Worm (Caenorhabditis elegans) whole organism, L4 larva: ENCODE results near the gene C01G12.7.

Source experiments
- F37D6.2 ChIP-seq: sonication (generic microtip); optimal IDR thresholded peaks from 2 replicates; lab custom pipeline; 2016; ENCODE audit warnings: mild to moderate bottlenecking, missing genetic modification characterization, missing compliant biosample characterization
- F49E8.2 ChIP-seq: sonication (generic microtip); optimal IDR thresholded peaks from 2 replicates; lab custom pipeline; 2016; ENCODE audit warnings: missing compliant biosample characterization, mild to moderate bottlenecking, missing genetic modification characterization, borderline replicate concordance
- T26A8.4 ChIP-seq: fragments of 200-800 bp; sonication (Bioruptor generic); IDR thresholded peaks from 2 replicates; pipeline ENCODE4 v1.3.6; 2022; ENCODE audit warnings: missing genetic modification characterization, missing compliant biosample characterization
- Y105C5A.15 ChIP-seq: fragments of 200-800 bp; sonication (Bioruptor generic); IDR thresholded peaks from 2 replicates; pipeline ENCODE4 v1.3.6; 2022; ENCODE audit warnings: missing genetic modification characterization, missing compliant biosample characterization
- Y48G9A.11 ChIP-seq: fragments of 200-800 bp; sonication (Bioruptor generic); IDR thresholded peaks from 2 replicates; pipeline ENCODE4 v1.3.6; 2022; ENCODE audit warnings: missing genetic modification reagents, missing genetic modification characterization, missing compliant biosample characterization
- Y75B8A.6 ChIP-seq: fragments of 200-800 bp; sonication (Bioruptor generic); IDR thresholded peaks from 2 replicates; pipeline ENCODE4 v1.3.6; 2022; ENCODE audit warnings: missing genetic modification reagents, missing genetic modification characterization, missing compliant biosample characterization
- ZK337.2 ChIP-seq: fragments of 200-800 bp; sonication (Bioruptor generic); IDR thresholded peaks from 2 replicates; pipeline ENCODE4 v1.3.6; 2022; ENCODE audit warnings: missing genetic modification reagents, missing genetic modification characterization, missing compliant biosample characterization
- arid-1 ChIP-seq: fragments of 200-800 bp; sonication (Bioruptor generic); conservative IDR thresholded peaks from 2 replicates; pipeline ENCODE4 v1.3.6; 2022; ENCODE audit warnings: missing genetic modification reagents, missing genetic modification characterization, missing compliant biosample characterization
- ceh-20 ChIP-seq: fragments of 200-800 bp; sonication (Bioruptor generic); IDR thresholded peaks from 2 replicates; pipeline ENCODE4 v1.3.6; 2022; ENCODE audit warnings: missing genetic modification reagents, missing genetic modification characterization, missing compliant biosample characterization
- ceh-32 ChIP-seq: sonication (generic microtip); optimal IDR thresholded peaks from 2 replicates; lab custom pipeline; 2016; ENCODE audit warnings: mild to moderate bottlenecking, missing genetic modification characterization, missing compliant biosample characterization; ENCODE audit not compliant: poor library complexity
- ceh-44 ChIP-seq: fragments of 200-800 bp; sonication (Bioruptor generic); IDR thresholded peaks from 2 replicates; pipeline ENCODE4 v1.3.6; 2022; ENCODE audit warnings: missing genetic modification reagents, missing genetic modification characterization, missing compliant biosample characterization
- ctbp-1 ChIP-seq: fragments of 200-800 bp; sonication (Bioruptor generic); IDR thresholded peaks from 2 replicates; pipeline ENCODE4 v1.3.6; 2022; ENCODE audit warnings: missing genetic modification reagents, missing genetic modification characterization, missing compliant biosample characterization
- daf-16 ChIP-seq, 3 experiments: sonication (generic microtip); optimal IDR thresholded peaks; 2 replicates each; lab custom pipeline; 2016 to 2017; ENCODE audit warnings: missing genetic modification characterization in 3 of 3, missing genetic modification reagents in 3 of 3, mild to moderate bottlenecking in 2 of 3, missing compliant biosample characterization in 2 of 3, missing biosample characterization in 1 of 3, moderate library complexity in 1 of 3
- daf-19 ChIP-seq: fragments of 200-800 bp; sonication (Bioruptor generic); conservative IDR thresholded peaks from 2 replicates; pipeline ENCODE4 v1.3.6; 2022; ENCODE audit warnings: missing genetic modification characterization, missing compliant biosample characterization
- dmd-6 ChIP-seq: fragments of 200-800 bp; sonication (Bioruptor generic); IDR thresholded peaks from 2 replicates; pipeline ENCODE4 v1.3.6; 2022; ENCODE audit warnings: missing genetic modification reagents, missing genetic modification characterization, missing compliant biosample characterization
- dmd-9 ChIP-seq: fragments of 200-800 bp; sonication (Bioruptor generic); IDR thresholded peaks from 2 replicates; pipeline ENCODE4 v1.3.6; 2022; ENCODE audit warnings: missing genetic modification reagents, missing genetic modification characterization, missing compliant biosample characterization
- dpl-1 ChIP-seq: fragments of 150-350 bp; optimal IDR thresholded peaks from 2 replicates; lab custom pipeline; 2014; ENCODE audit warnings: missing biosample characterization, missing genetic modification reagents, missing genetic modification characterization
- dve-1 ChIP-seq: sonication (generic microtip); optimal IDR thresholded peaks from 2 replicates; lab custom pipeline; 2017; ENCODE audit warnings: antibody characterized with exemption, mild to moderate bottlenecking, missing genetic modification characterization, missing compliant biosample characterization; ENCODE audit not compliant: insufficient read depth
- gei-8 ChIP-seq: fragments of 200-800 bp; sonication (Bioruptor generic); optimal IDR thresholded peaks from 2 replicates; lab custom pipeline; 2018; ENCODE audit warnings: mild to moderate bottlenecking, missing genetic modification characterization, missing compliant biosample characterization
- jun-1 ChIP-seq: fragments of 150-350 bp; optimal IDR thresholded peaks from 2 replicates; lab custom pipeline; 2014; ENCODE audit warnings: missing biosample characterization, missing genetic modification reagents, missing genetic modification characterization
- lim-7 ChIP-seq: fragments of 200-800 bp; sonication (Bioruptor generic); IDR thresholded peaks from 2 replicates; pipeline ENCODE4 v1.3.6; 2022; ENCODE audit warnings: missing genetic modification characterization, missing compliant biosample characterization
- lin-13 ChIP-seq: fragments of 150-350 bp; optimal IDR thresholded peaks from 2 replicates; lab custom pipeline; 2014; ENCODE audit warnings: missing biosample characterization, missing genetic modification reagents, missing genetic modification characterization
- lin-15B ChIP-seq: fragments of 150-350 bp; sonication (generic microtip); optimal IDR thresholded peaks from 3 replicates; lab custom pipeline; 2014; ENCODE audit warnings: missing biosample characterization, missing genetic modification characterization
- lin-29 ChIP-seq: fragments of 200-800 bp; sonication (Bioruptor generic); IDR thresholded peaks from 2 replicates; pipeline ENCODE4 v1.3.6; 2022; ENCODE audit warnings: missing genetic modification reagents, missing genetic modification characterization, missing compliant biosample characterization
- lir-3 ChIP-seq: sonication (generic microtip); optimal IDR thresholded peaks from 2 replicates; lab custom pipeline; 2016; ENCODE audit warnings: mild to moderate bottlenecking, missing genetic modification characterization, missing compliant biosample characterization
- lsy-2 ChIP-seq, 2 experiments: fragments of 150-350 bp in 1 of 2; sonication (generic microtip) in 1 of 2; optimal IDR thresholded peaks; 2 replicates each; lab custom pipeline; 2014 to 2017; ENCODE audit warnings: missing biosample characterization in 2 of 2, missing genetic modification characterization in 2 of 2
- madf-5 ChIP-seq, 2 experiments: fragments of 200-800 bp; sonication (Bioruptor generic); IDR thresholded peaks; 2 replicates each; pipeline ENCODE4 v1.3.6; 2022; ENCODE audit warnings: missing compliant biosample characterization in 2 of 2, missing genetic modification characterization in 2 of 2
- mep-1 ChIP-seq: fragments of 150-350 bp; sonication (generic microtip); optimal IDR thresholded peaks from 3 replicates; lab custom pipeline; 2014; ENCODE audit warnings: missing biosample characterization, missing genetic modification characterization
- mxl-3 ChIP-seq: fragments of 200-800 bp; sonication (Bioruptor generic); optimal IDR thresholded peaks from 2 replicates; lab custom pipeline; 2018; ENCODE audit warnings: mild to moderate bottlenecking, missing genetic modification characterization, missing compliant biosample characterization
- nhr-102 ChIP-seq: sonication (generic microtip); optimal IDR thresholded peaks from 2 replicates; lab custom pipeline; 2016; ENCODE audit warnings: mild to moderate bottlenecking, missing genetic modification characterization, moderate library complexity, missing compliant biosample characterization
- nhr-11 ChIP-seq: fragments of 150-350 bp; optimal IDR thresholded peaks from 2 replicates; lab custom pipeline; 2014; ENCODE audit warnings: missing biosample characterization, missing genetic modification characterization
- nhr-237 ChIP-seq: sonication (generic microtip); optimal IDR thresholded peaks from 2 replicates; lab custom pipeline; 2017; ENCODE audit warnings: missing biosample characterization, missing genetic modification characterization
- nhr-28 ChIP-seq: fragments of 150-350 bp; optimal IDR thresholded peaks from 2 replicates; lab custom pipeline; 2014; ENCODE audit warnings: missing biosample characterization, missing genetic modification characterization
- nhr-41 ChIP-seq: fragments of 200-800 bp; sonication (Bioruptor generic); IDR thresholded peaks from 2 replicates; pipeline ENCODE4 v1.3.6; 2022; ENCODE audit warnings: missing genetic modification reagents, missing genetic modification characterization, missing compliant biosample characterization
- nhr-42 ChIP-seq: fragments of 200-800 bp; sonication (Bioruptor generic); IDR thresholded peaks from 2 replicates; pipeline ENCODE4 v1.3.6; 2022; ENCODE audit warnings: missing genetic modification characterization, missing compliant biosample characterization
- nhr-76 ChIP-seq: fragments of 150-350 bp; optimal IDR thresholded peaks from 2 replicates; lab custom pipeline; 2014; ENCODE audit warnings: missing biosample characterization, missing genetic modification characterization
- nhr-77 ChIP-seq: fragments of 150-350 bp; optimal IDR thresholded peaks from 2 replicates; lab custom pipeline; 2014; ENCODE audit warnings: missing biosample characterization, missing genetic modification characterization
- php-3 ChIP-seq: fragments of 200-800 bp; sonication (Bioruptor generic); IDR thresholded peaks from 2 replicates; pipeline ENCODE4 v1.3.6; 2022; ENCODE audit warnings: missing genetic modification reagents, missing genetic modification characterization, missing compliant biosample characterization
- saeg-2 ChIP-seq: fragments of 200-800 bp; sonication (Bioruptor generic); IDR thresholded peaks from 2 replicates; pipeline ENCODE4 v1.3.6; 2022; ENCODE audit warnings: missing genetic modification reagents, missing genetic modification characterization, missing compliant biosample characterization
- sdz-12 ChIP-seq: fragments of 200-800 bp; sonication (Bioruptor generic); optimal IDR thresholded peaks from 2 replicates; lab custom pipeline; 2018; ENCODE audit warnings: mild to moderate bottlenecking, missing genetic modification characterization, missing compliant biosample characterization
- snpc-4 ChIP-seq: fragments of 150-350 bp; optimal IDR thresholded peaks from 2 replicates; lab custom pipeline; 2014; ENCODE audit warnings: missing biosample characterization, missing genetic modification characterization
- spr-1 ChIP-seq: sonication (generic microtip); optimal IDR thresholded peaks from 2 replicates; lab custom pipeline; 2016; ENCODE audit warnings: mild to moderate bottlenecking, missing genetic modification characterization, missing compliant biosample characterization
- spr-3 ChIP-seq: fragments of 200-800 bp; sonication (Bioruptor generic); optimal IDR thresholded peaks from 2 replicates; lab custom pipeline; 2018; ENCODE audit warnings: mild to moderate bottlenecking, missing genetic modification characterization, missing compliant biosample characterization
- unc-130 ChIP-seq: sonication (generic microtip); optimal IDR thresholded peaks from 2 replicates; lab custom pipeline; 2016; ENCODE audit warnings: missing genetic modification reagents, missing genetic modification characterization, missing compliant biosample characterization
- vab-7 ChIP-seq: fragments of 200-800 bp; sonication (Bioruptor generic); IDR thresholded peaks from 2 replicates; pipeline ENCODE4 v1.3.6; 2022; ENCODE audit warnings: missing genetic modification reagents, missing genetic modification characterization, missing compliant biosample characterization

Gene C01G12.7

DNA sequence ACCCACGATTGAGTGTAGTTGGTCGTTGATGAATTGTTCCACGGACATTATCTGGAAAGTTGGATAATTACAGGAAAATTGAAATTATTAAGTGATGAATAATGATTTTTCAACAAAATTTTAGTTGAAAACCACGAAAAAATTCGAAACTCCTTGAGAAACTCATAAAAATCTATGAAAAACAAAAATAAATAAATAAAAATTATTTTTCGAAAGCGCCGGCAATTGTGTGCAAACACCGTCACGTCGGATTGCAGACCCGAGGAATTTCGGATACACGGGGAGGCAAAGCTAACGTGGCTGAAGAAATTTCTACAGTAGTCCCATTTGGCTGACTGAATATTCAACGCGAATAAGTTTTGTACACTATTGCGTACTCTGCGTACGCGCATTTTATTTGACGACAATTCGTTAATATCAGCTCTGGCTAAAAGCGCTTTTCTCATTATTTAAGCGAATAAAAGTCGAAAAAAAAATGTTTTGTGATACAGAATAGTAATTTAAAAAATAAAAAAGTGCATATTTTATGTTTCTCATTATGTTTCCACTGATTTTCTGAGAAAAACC is 30.1 kb downstream of the C01G12.7 start, which contains the start of gene mog-4 (continued):
- peak; percentile 100 for TF ChIP-seq dmd-6 (GFP tag; lab: Robert Waterston, UW)
- TF ChIP-seq snpc-4, result peak; percentile 32
- peak; percentile 59 for TF ChIP-seq lin-15B (tag; lab: Kevin White, UChicago)
- TF ChIP-seq jun-1, result peak; percentile 40
- peak; percentile 98 for TF ChIP-seq saeg-2 (GFP tag; lab: Robert Waterston, UW)
- TF ChIP-seq F37D6.2 (tag; lab: Kevin White, UChicago), result peak; percentile 92
- TF ChIP-seq daf-16 (GFP tag; optimal IDR thresholded peaks at IDR 0.05; lab: Kevin White, UChicago), result peak; percentile 70 to 92
- peak; percentile 76 for TF ChIP-seq daf-16 (tag; optimal IDR thresholded peaks at IDR 0.05; lab: Kevin White, UChicago)
- peak; percentile 73 for TF ChIP-seq sdz-12 (GFP tag; lab: Kevin White, UChicago)
- TF ChIP-seq nhr-41 (GFP tag; lab: Robert Waterston, UW), result peak; percentile 98
- peak; percentile 99 for TF ChIP-seq ceh-44 (GFP tag; lab: Robert Waterston, UW)
- peak; percentile 43 for TF ChIP-seq nhr-76 (tag; lab: Kevin White, UChicago)
- peak; percentile 54 for TF ChIP-seq nhr-237 (tag; lab: Kevin White, UChicago)
- TF ChIP-seq lsy-2 (tag; optimal IDR thresholded peaks at IDR 0.05; lab: Kevin White, UChicago), result peak; percentile 97 to 99
- TF ChIP-seq nhr-11 (tag; lab: Kevin White, UChicago), result peak; percentile 79
- TF ChIP-seq daf-19 (GFP tag; lab: Robert Waterston, UW), result peak; percentile 98
- peak; percentile 98 for TF ChIP-seq arid-1
- peak; percentile 82 for TF ChIP-seq lim-7
- TF ChIP-seq lin-13 (GFP tag; lab: Kevin White, UChicago), result peak; percentile 62
- TF ChIP-seq mep-1, result peak; percentile 90
- TF ChIP-seq ZK337.2 (GFP tag; lab: Robert Waterston, UW), result peak; percentile 100
- peak; percentile 41 for TF ChIP-seq gei-8 (GFP tag; lab: Kevin White, UChicago)
- TF ChIP-seq nhr-42 (GFP tag; lab: Robert Waterston, UW), result peak; percentile 100
- peak; percentile 98 for TF ChIP-seq unc-130
- peak; percentile 79 for TF ChIP-seq dpl-1 (GFP tag; lab: Kevin White, UChicago)
- TF ChIP-seq php-3 (GFP tag; lab: Robert Waterston, UW), result peak; percentile 99
- peak; percentile 95 for TF ChIP-seq nhr-102 (tag; lab: Kevin White, UChicago)
- TF ChIP-seq Y105C5A.15 (GFP tag; lab: Robert Waterston, UW), result peak; percentile 89
- peak; percentile 98 for TF ChIP-seq Y48G9A.11 (GFP tag; lab: Robert Waterston, UW)
- peak; percentile 61 for TF ChIP-seq lir-3 (tag; lab: Kevin White, UChicago)
- peak; percentile 84 for TF ChIP-seq spr-3 (GFP tag; lab: Kevin White, UChicago)
- peak; percentile 93 for TF ChIP-seq spr-1 (tag; lab: Kevin White, UChicago)
- peak; percentile 100 for TF ChIP-seq ceh-20
- peak; percentile 100 for TF ChIP-seq vab-7 (GFP tag; lab: Robert Waterston, UW)
- peak; percentile 98 for TF ChIP-seq lin-29
- peak; percentile 58 for TF ChIP-seq nhr-28 (tag; lab: Kevin White, UChicago)
- peak; percentile 57 for TF ChIP-seq ceh-32
- TF ChIP-seq ctbp-1, result peak; percentile 99
- TF ChIP-seq T26A8.4 (GFP tag; lab: Robert Waterston, UW), result peak; percentile 99
- TF ChIP-seq madf-5 (GFP tag; IDR thresholded peaks at IDR 0.05; lab: Robert Waterston, UW), result peak; percentile 99 to 100
- peak; percentile 94 for TF ChIP-seq mxl-3 (GFP tag; lab: Kevin White, UChicago)
- TF ChIP-seq dmd-9, result peak; percentile 100
- TF ChIP-seq F49E8.2 (tag; lab: Kevin White, UChicago), result peak; percentile 84
- TF ChIP-seq Y75B8A.6 (GFP tag; lab: Robert Waterston, UW), result peak; percentile 100
- peak; percentile 94 for TF ChIP-seq dve-1 (tag; lab: Kevin White, UChicago)
- TF ChIP-seq nhr-77 (tag; lab: Kevin White, UChicago), result peak; percentile 99
